Worm (Caenorhabditis elegans) whole organism, young adult: Measurements from ENCODE around the gene arrd-25.
A peak's percentile ranks its signal among the peaks of the same experiment; 100 is the strongest.

Source experiments
- B0035.1 ChIP-seq: sonication (generic microtip); optimal IDR thresholded peaks from 2 replicates; lab custom pipeline; 2016; ENCODE audit warnings: missing genetic modification characterization, mild to moderate bottlenecking, missing compliant biosample characterization, missing genotype, missing genetic modification reagents
- C17E4.6 ChIP-seq: fragments of 200-800 bp; sonication (Bioruptor generic); IDR thresholded peaks from 2 replicates; pipeline ENCODE4 v1.3.6; 2022; ENCODE audit warnings: missing genetic modification reagents, missing genetic modification characterization, missing compliant biosample characterization
- F22D6.2 ChIP-seq: sonication (generic microtip); optimal IDR thresholded peaks from 2 replicates; lab custom pipeline; 2016; ENCODE audit warnings: mild to moderate bottlenecking, missing genetic modification characterization, missing compliant biosample characterization
- F37B4.10 ChIP-seq: fragments of 200-800 bp; sonication (Bioruptor generic); IDR thresholded peaks from 2 replicates; pipeline ENCODE4 v1.3.6; 2022; ENCODE audit warnings: missing genetic modification characterization, missing compliant biosample characterization
- F39B2.1 ChIP-seq: fragments of 200-800 bp; sonication (Bioruptor generic); IDR thresholded peaks from 2 replicates; pipeline ENCODE4 v1.3.6; 2022; ENCODE audit warnings: missing genetic modification reagents, missing genetic modification characterization, missing compliant biosample characterization
- F49E8.2 ChIP-seq: sonication (generic microtip); optimal IDR thresholded peaks from 3 replicates; lab custom pipeline; 2017; ENCODE audit warnings: missing genetic modification characterization, mild to moderate bottlenecking, missing compliant biosample characterization, antibody characterized with exemption, moderate library complexity; ENCODE audit not compliant: insufficient read depth
- F55B11.4 ChIP-seq: sonication (generic microtip); optimal IDR thresholded peaks from 2 replicates; lab custom pipeline; 2016; ENCODE audit warnings: missing compliant biosample characterization, missing genetic modification characterization, borderline replicate concordance; ENCODE audit not compliant: insufficient read depth
- F57C9.4 ChIP-seq: sonication (generic microtip); optimal IDR thresholded peaks from 2 replicates; lab custom pipeline; 2017; ENCODE audit warnings: mild to moderate bottlenecking, missing genetic modification characterization, missing compliant biosample characterization
- ama-1 ChIP-seq, 3 experiments: fragments of 150-350 bp in 1 of 3; sonication (generic microtip) in 2 of 3; optimal IDR thresholded peaks; 2 replicates each; lab custom pipeline; 2014 to 2018; ENCODE audit warnings: missing biosample characterization in 2 of 3, missing genetic modification characterization in 2 of 3, missing genetic modification reagents in 2 of 3
- ccch-3 ChIP-seq: fragments of 200-800 bp; sonication (Bioruptor generic); optimal IDR thresholded peaks from 2 replicates; lab custom pipeline; 2018; ENCODE audit warnings: mild to moderate bottlenecking, missing genetic modification characterization, missing compliant biosample characterization
- ceh-79 ChIP-seq: sonication (generic microtip); optimal IDR thresholded peaks from 2 replicates; lab custom pipeline; 2017; ENCODE audit warnings: mild to moderate bottlenecking, missing genetic modification characterization, missing compliant biosample characterization
- dox-1 ChIP-seq: fragments of 200-800 bp; sonication (Bioruptor generic); IDR thresholded peaks from 2 replicates; pipeline ENCODE4 v1.3.6; 2022; ENCODE audit warnings: missing genetic modification reagents, missing genetic modification characterization, missing compliant biosample characterization
- dpl-1 ChIP-seq: fragments of 150-350 bp; optimal IDR thresholded peaks from 2 replicates; lab custom pipeline; 2014; ENCODE audit warnings: missing biosample characterization, missing genetic modification reagents, missing genetic modification characterization
- ekl-4 ChIP-seq: fragments of 200-800 bp; sonication (Bioruptor generic); IDR thresholded peaks from 2 replicates; pipeline ENCODE4 v1.3.6; 2022; ENCODE audit warnings: missing genetic modification reagents, missing genetic modification characterization, missing compliant biosample characterization
- hlh-26 ChIP-seq: fragments of 200-800 bp; sonication (Bioruptor generic); conservative IDR thresholded peaks from 2 replicates; pipeline ENCODE4 v1.3.6; 2022; ENCODE audit warnings: missing genetic modification reagents, missing genetic modification characterization, missing compliant biosample characterization
- hmg-1.2 ChIP-seq: fragments of 200-800 bp; sonication (Bioruptor generic); IDR thresholded peaks from 2 replicates; pipeline ENCODE4 v1.3.6; 2022; ENCODE audit warnings: missing genetic modification reagents, missing genetic modification characterization, missing compliant biosample characterization
- hrde-1 ChIP-seq: sonication (generic microtip); optimal IDR thresholded peaks from 2 replicates; lab custom pipeline; 2016; ENCODE audit warnings: missing genetic modification characterization, mild to moderate bottlenecking, missing compliant biosample characterization, moderate library complexity, missing genotype, missing genetic modification reagents, borderline replicate concordance
- lag-1 ChIP-seq: fragments of 200-800 bp; sonication (Bioruptor generic); IDR thresholded peaks from 2 replicates; pipeline ENCODE4 v1.3.6; 2022; ENCODE audit warnings: missing genetic modification reagents, missing genetic modification characterization, missing compliant biosample characterization
- lin-40 ChIP-seq: sonication (generic microtip); optimal IDR thresholded peaks from 2 replicates; lab custom pipeline; 2016; ENCODE audit warnings: missing genetic modification characterization, mild to moderate bottlenecking, missing compliant biosample characterization, missing genotype, missing genetic modification reagents
- madf-6 ChIP-seq: fragments of 200-800 bp; sonication (Bioruptor generic); IDR thresholded peaks from 2 replicates; pipeline ENCODE4 v1.3.6; 2022; ENCODE audit warnings: missing genetic modification reagents, missing genetic modification characterization, missing compliant biosample characterization
- mxl-1 ChIP-seq: sonication (generic microtip); optimal IDR thresholded peaks from 2 replicates; lab custom pipeline; 2016; ENCODE audit warnings: missing genetic modification characterization, missing compliant biosample characterization
- nhr-80 ChIP-seq: sonication (generic microtip); optimal IDR thresholded peaks from 2 replicates; lab custom pipeline; 2016; ENCODE audit warnings: missing genetic modification characterization, missing compliant biosample characterization
- pha-4 ChIP-seq: fragments of 150-350 bp; sonication (generic microtip); optimal IDR thresholded peaks from 2 replicates; lab custom pipeline; 2014; ENCODE audit warnings: missing biosample characterization, missing genetic modification reagents, missing genetic modification characterization
- repo-1 ChIP-seq: sonication (generic microtip); optimal IDR thresholded peaks from 2 replicates; lab custom pipeline; 2017; ENCODE audit warnings: mild to moderate bottlenecking, missing genetic modification characterization, missing compliant biosample characterization
- rpc-1 ChIP-seq, 2 experiments: fragments of 150-350 bp in 1 of 2; sonication (generic microtip) in 1 of 2; optimal IDR thresholded peaks; 2 replicates each; lab custom pipeline; 2014 to 2018; ENCODE audit warnings: missing biosample characterization in 1 of 2, missing genetic modification characterization in 1 of 2, missing genetic modification reagents in 1 of 2, missing genotype in 1 of 2
- tlf-1 ChIP-seq: fragments of 200-800 bp; sonication (Bioruptor generic); optimal IDR thresholded peaks from 2 replicates; lab custom pipeline; 2018; ENCODE audit warnings: mild to moderate bottlenecking, missing genetic modification characterization, missing compliant biosample characterization
- ztf-18 ChIP-seq: sonication (generic microtip); optimal IDR thresholded peaks from 2 replicates; lab custom pipeline; 2016; ENCODE audit warnings: missing genotype, mild to moderate bottlenecking, missing genetic modification characterization, missing compliant biosample characterization
- ztf-26 ChIP-seq: sonication (generic microtip); optimal IDR thresholded peaks from 2 replicates; lab custom pipeline; 2017; ENCODE audit warnings: missing genetic modification characterization, missing compliant biosample characterization

arrd-25 gene

DNA sequence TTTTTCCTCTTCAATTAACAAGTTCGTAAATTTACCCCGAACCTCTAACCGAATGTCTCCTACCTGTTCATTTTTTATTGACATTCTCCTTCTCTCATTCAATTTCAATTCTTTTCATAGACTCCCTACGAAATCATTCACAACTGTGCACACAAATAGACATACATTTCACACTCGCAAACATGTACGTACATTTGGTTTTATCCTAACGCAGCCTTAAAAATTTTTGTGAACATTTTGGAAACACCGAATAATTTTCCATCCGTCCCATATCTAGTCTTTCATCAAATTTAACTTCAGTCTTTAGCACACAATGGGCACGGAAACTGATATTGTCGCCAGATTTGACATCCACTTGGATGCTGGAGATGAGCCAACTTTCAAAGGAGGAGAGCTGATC, at the start of gene arrd-25:
arrd-25 (plus strand) TSS at position 301 of the 400 bp plus-strand sequence.
- TF ChIP-seq ekl-4 (GFP tag; lab: Robert Waterston, UW) (no peak), B0035.1 (tag; lab: Kevin White, UChicago) (no peak), madf-6 (GFP tag; lab: Robert Waterston, UW) (no peak), F22D6.2 (tag; lab: Kevin White, UChicago) (no peak), hlh-26 (no peak), ama-1 (optimal IDR thresholded peaks at IDR 0.05; lab: Kevin White, UChicago) (no peak), ama-1 (GFP tag; optimal IDR thresholded peaks at IDR 0.05; lab: Kevin White, UChicago) (no peak), lag-1 (no peak), ztf-18 (tag; lab: Kevin White, UChicago) (no peak), ceh-79 (tag; lab: Kevin White, UChicago) (no peak), hrde-1 (tag; lab: Kevin White, UChicago) (no peak), ztf-26 (tag; lab: Kevin White, UChicago) (no peak)

DNA sequence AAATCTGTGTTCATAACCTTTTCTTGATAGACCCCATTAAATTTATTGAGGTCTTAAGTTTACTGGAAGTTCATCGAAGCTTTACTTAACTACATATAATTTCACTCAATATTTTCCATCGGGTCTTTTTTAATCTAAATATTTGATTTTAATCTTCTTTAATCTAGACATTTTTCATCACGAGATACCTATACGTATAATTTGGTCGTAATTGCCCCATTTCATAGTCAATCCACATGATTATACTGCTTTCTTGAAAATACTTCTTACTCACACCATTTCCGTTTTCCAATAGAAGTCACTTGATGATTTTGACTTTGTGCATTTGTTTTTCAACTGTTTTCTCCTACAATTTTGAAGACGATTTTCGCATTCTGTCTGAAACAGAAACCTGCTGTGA, 47.3 kb upstream of the arrd-25 start, which contains the start of gene irld-24:
irld-24 (plus strand) TSS at position 301 of the 400 bp plus-strand sequence.
- TF ChIP-seq hmg-1.2 (GFP tag; lab: Robert Waterston, UW) (no peak), B0035.1 (tag; lab: Kevin White, UChicago) (no peak), mxl-1 (tag; lab: Kevin White, UChicago) (no peak), F39B2.1 (GFP tag; lab: Robert Waterston, UW) (no peak), ztf-26 (tag; lab: Kevin White, UChicago) (no peak), ccch-3 (GFP tag; lab: Kevin White, UChicago) (no peak), nhr-80 (tag; lab: Kevin White, UChicago) (no peak), tlf-1 (GFP tag; lab: Kevin White, UChicago) (no peak), F37B4.10 (no peak), F55B11.4 (no peak), pha-4 (tag; lab: Kevin White, UChicago) (no peak), F57C9.4 (tag; lab: Kevin White, UChicago) (no peak), repo-1 (no peak), dpl-1 (GFP tag; lab: Kevin White, UChicago) (no peak)

DNA sequence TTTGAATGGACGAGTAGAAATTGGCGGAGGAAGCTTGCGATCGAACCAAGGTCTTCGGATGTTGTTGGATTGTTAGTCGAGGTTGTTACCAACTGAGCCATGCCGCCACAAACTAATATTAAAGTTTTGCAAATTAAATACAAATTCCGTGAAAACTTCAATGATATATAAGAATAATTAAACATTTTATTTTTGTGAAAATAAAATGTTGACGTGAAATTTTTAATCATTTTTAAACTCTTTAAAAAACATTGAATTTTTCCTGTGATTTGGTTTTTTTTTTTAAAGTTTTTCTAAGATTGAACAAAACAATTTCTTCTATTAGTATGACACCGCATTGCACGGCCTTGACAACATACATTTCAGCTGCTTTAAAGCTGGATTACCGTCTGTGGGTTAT, 42.9 kb upstream of the arrd-25 start, which contains the start of gene C31E10.11:
C31E10.11 (minus strand) TSS at position 101 of the 400 bp plus-strand sequence.
- no peak for TF ChIP-seq rpc-1 (optimal IDR thresholded peaks at IDR 0.05; lab: Kevin White, UChicago)
- TF ChIP-seq rpc-1 (tag; optimal IDR thresholded peaks at IDR 0.05; lab: Kevin White, UChicago): peak; percentile 56
- no peak for TF ChIP-seq C17E4.6 (GFP tag; lab: Robert Waterston, UW)

DNA sequence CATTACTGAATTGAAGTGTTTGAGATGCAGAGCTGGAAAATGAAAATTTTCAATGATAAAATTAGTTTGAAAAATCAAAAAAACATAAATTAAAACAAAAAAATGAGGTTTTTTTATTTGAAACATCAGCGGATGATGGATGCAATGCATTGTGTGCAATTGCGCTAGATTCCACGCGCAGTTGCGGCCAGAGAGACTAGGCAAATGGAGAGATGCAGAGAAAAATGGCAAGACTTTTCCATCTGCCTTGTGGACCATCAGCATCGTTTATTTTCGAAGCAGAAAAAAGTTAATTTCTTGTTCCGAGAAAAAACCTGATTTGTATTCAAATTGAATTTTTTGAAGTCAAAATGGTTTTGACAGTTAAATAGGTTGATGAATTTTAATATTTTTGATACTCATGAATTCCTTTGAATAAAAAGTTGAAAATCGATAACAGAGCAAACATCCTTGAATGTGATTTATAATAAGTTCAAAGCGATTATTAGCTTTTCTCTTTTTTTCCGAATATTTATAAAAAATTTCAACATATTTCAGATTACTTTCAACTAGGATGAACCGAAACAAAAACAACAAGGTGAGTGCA, 37.7 kb upstream of the arrd-25 start, which contains the start of the genes C31E10.5 and C31E10.6:
C31E10.5 (minus strand) TSS at position 32 of the 586 bp plus-strand sequence.
C31E10.6 (plus strand) TSS at position 536 of the 586 bp plus-strand sequence.
- peak; percentile 85 for TF ChIP-seq hmg-1.2 (GFP tag; lab: Robert Waterston, UW)
- no peak for TF ChIP-seq F49E8.2 (tag; lab: Kevin White, UChicago)

DNA sequence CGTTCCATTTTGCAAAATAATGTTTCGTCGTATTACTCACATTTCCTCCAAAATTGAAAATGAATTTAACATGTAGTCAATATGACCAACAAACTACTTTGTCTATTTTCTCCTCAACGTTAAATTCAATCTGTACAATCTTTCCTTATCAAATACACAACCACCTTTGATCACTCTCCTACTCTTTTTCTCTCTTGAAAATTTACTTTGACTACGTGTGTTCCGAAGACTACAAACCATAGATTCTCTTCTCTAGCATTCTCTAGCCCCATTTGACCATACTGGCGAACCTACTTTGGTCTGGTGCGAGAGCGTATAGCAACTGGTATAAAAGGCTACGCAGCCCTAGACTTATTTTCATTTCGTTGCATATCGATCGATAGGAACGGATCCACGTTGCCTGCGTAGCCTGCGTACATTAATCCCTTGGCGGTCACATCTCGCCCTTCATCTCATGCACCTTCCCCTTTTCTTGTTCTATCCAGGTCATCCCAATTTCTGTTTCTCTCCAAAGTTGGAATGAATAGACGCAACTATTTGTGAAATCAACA, 33.3 kb upstream of the arrd-25 start:
- TF ChIP-seq nhr-80 (tag; lab: Kevin White, UChicago) (peak; percentile 78), lin-40 (tag; lab: Kevin White, UChicago) (peak; percentile 9), dox-1 (GFP tag; lab: Robert Waterston, UW) (no peak)
